Fruit fly (Drosophila melanogaster): Measurements from ENCODE around the gene GckIII.

The GckIII gene

DNA sequence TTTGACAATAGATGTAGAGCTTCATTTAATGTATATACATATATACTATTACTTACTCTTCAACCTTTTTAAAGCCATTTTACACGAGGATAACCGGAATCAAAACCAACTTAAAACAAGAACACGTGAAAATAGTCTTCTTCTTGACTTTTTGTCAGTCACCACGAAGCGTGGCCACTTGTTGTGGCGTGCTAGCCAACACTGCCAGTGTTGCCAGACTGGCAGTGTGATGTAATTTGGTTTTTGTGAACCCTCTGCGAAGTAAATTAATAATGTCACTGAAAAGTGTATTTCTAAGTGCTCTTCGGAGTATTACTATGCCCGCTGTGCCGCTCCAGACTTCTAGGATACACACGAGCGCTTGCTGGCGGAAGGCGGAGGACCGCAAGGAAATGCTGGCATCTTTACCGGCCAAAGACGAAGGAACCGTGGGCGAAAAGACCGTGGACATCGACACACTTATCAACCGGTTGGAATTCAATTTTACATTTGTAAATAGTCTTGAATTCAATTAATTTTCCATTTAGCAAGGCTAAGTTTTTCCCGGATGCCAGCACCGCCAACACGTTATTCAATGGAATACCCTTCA lies 12.7 kb upstream of the GckIII start, which contains the start of the genes Ns1 and mRpS11 (continued):
- peak; percentile 31 for TF ChIP-seq CG13624 (GFP tag; optimal IDR thresholded peaks at IDR 0.05)
- TF ChIP-seq usp (GFP tag; optimal IDR thresholded peaks at IDR 0.05) = no peak
- no peak for TF ChIP-seq Rx (GFP tag; IDR thresholded peaks at IDR 0.05)
- TF ChIP-seq danr (GFP tag; IDR thresholded peaks at IDR 0.05) = no peak
- no peak for TF ChIP-seq CG6813 (GFP tag; optimal IDR thresholded peaks at IDR 0.05)
- TF ChIP-seq dan (GFP tag; IDR thresholded peaks at IDR 0.05) = no peak
- TF ChIP-seq fru (optimal IDR thresholded peaks at IDR 0.05) = no peak
- TF ChIP-seq CG15514 (GFP tag; optimal IDR thresholded peaks at IDR 0.05) = peak; percentile 79
- no peak for TF ChIP-seq HLHmδ (GFP tag; optimal IDR thresholded peaks at IDR 0.05)
- TF ChIP-seq Dip3 (GFP tag; optimal IDR thresholded peaks at IDR 0.05) = peak; percentile 36
- no peak for TF ChIP-seq NK7.1 (GFP tag; optimal IDR thresholded peaks at IDR 0.05)
- TF ChIP-seq gt (GFP tag; IDR thresholded peaks at IDR 0.05) = no peak
- no peak for TF ChIP-seq CG10959 (GFP tag; IDR thresholded peaks at IDR 0.05)
- no peak for TF ChIP-seq dysf (GFP tag; IDR thresholded peaks at IDR 0.05)
- peak; percentile 30 for TF ChIP-seq shn (GFP tag; optimal IDR thresholded peaks at IDR 0.05)
- TF ChIP-seq lola (GFP tag; optimal IDR thresholded peaks at IDR 0.05) = no peak
- peak; percentile 3 for TF ChIP-seq CG4854 (GFP tag; optimal IDR thresholded peaks at IDR 0.05)
- TF ChIP-seq CG4424 (GFP tag; optimal IDR thresholded peaks at IDR 0.05) = peak; percentile 37
- no peak for TF ChIP-seq run (tag; optimal IDR thresholded peaks at IDR 0.05)
- peak; percentile 0 for TF ChIP-seq CG4820 (GFP tag; optimal IDR thresholded peaks at IDR 0.05)
- no peak for TF ChIP-seq CG31365 (tag; optimal IDR thresholded peaks at IDR 0.05)
- peak; percentile 42 for TF ChIP-seq ftz-f1 (GFP tag; optimal IDR thresholded peaks at IDR 0.05)
- TF ChIP-seq corto (GFP tag; optimal IDR thresholded peaks at IDR 0.05) = no peak
- no peak for TF ChIP-seq CG32772 (GFP tag; IDR thresholded peaks at IDR 0.05)
- peak; percentile 20 for TF ChIP-seq ewg (GFP tag; optimal IDR thresholded peaks at IDR 0.05)
- no peak for TF ChIP-seq wek (GFP tag; optimal IDR thresholded peaks at IDR 0.05)
- TF ChIP-seq Taf1 (GFP tag; IDR thresholded peaks at IDR 0.05) = no peak
- peak; percentile 91 for TF ChIP-seq pzg (GFP tag; optimal IDR thresholded peaks at IDR 0.05)
- peak; percentile 4 for TF ChIP-seq CG1602 (GFP tag; optimal IDR thresholded peaks at IDR 0.05)
- TF ChIP-seq Pdp1 (GFP tag; optimal IDR thresholded peaks at IDR 0.05) = peak in 1 of 2 experiments; percentile 100
- no peak for TF ChIP-seq Camta (GFP tag; optimal IDR thresholded peaks at IDR 0.05)
- 0 out of 3 replicates have a peak, but pooled peaks have one; percentile 35 for TF ChIP-seq CG17361 (GFP tag; IDR thresholded peaks at IDR 0.05)
- no peak for TF ChIP-seq psq (GFP tag; optimal IDR thresholded peaks at IDR 0.05)
- TF ChIP-seq CG2199 (GFP tag; IDR thresholded peaks at IDR 0.05) = peak; percentile 68; the same call in 1 of the 3 replicates
- TF ChIP-seq CG8388 (GFP tag; optimal IDR thresholded peaks at IDR 0.05) = no peak
- peak; percentile 78 for TF ChIP-seq CG1603 (tag; optimal IDR thresholded peaks at IDR 0.05)
- TF ChIP-seq CG31224 (GFP tag; IDR thresholded peaks at IDR 0.05) = no peak
- TF ChIP-seq vnd (GFP tag; IDR thresholded peaks at IDR 0.05; ENCODE audit: partially characterized antibody) = no peak
- no peak for TF ChIP-seq Spps (tag; optimal IDR thresholded peaks at IDR 0.05)
- no peak for TF ChIP-seq CG2889 (GFP tag; IDR thresholded peaks at IDR 0.05)
- TF ChIP-seq pho (GFP tag; optimal IDR thresholded peaks at IDR 0.05) = peak; percentile 24
- TF ChIP-seq CG4707 (GFP tag; optimal IDR thresholded peaks at IDR 0.05) = no peak
- TF ChIP-seq phol (tag; optimal IDR thresholded peaks at IDR 0.05) = peak; percentile 51
- peak; percentile 15 for TF ChIP-seq CG3163 (GFP tag; optimal IDR thresholded peaks at IDR 0.05)
- peak; percentile 26 for TF ChIP-seq CG30020 (tag; optimal IDR thresholded peaks at IDR 0.05)
- no peak for TF ChIP-seq CG10147 (GFP tag; optimal IDR thresholded peaks at IDR 0.05)
- peak; percentile 22 for TF ChIP-seq vfl (GFP tag; optimal IDR thresholded peaks at IDR 0.05)
- peak; percentile 96 for TF ChIP-seq kah (GFP tag; optimal IDR thresholded peaks at IDR 0.05)
- TF ChIP-seq sd (tag; optimal IDR thresholded peaks at IDR 0.05) = peak; percentile 60
- no peak for TF ChIP-seq CG7556 (GFP tag; optimal IDR thresholded peaks at IDR 0.05)
- TF ChIP-seq CG9932 (GFP tag; IDR thresholded peaks at IDR 0.05) = peak; percentile 64
